Fruit fly (Drosophila melanogaster): ENCODE measurements around the gene Acbp3.

The Acbp3 gene

dm6 chr3L:7153634-7154033 is 23.0 kb downstream of the Acbp3 start (continued):
- TF ChIP-seq CG14710 (tag; optimal IDR thresholded peaks at IDR 0.05), result peak; percentile 1
- no peak for TF ChIP-seq ac (GFP tag; optimal IDR thresholded peaks at IDR 0.05)
- no peak for TF ChIP-seq CG9932 (GFP tag; IDR thresholded peaks at IDR 0.05)
- TF ChIP-seq CG13775 (GFP tag; optimal IDR thresholded peaks at IDR 0.05), result no peak
- TF ChIP-seq CG7963 (GFP tag; IDR thresholded peaks at IDR 0.05; ENCODE audit: partially characterized antibody), result no peak
- TF ChIP-seq CG3163 (GFP tag; optimal IDR thresholded peaks at IDR 0.05), result no peak
- TF ChIP-seq Hr78 (GFP tag; optimal IDR thresholded peaks at IDR 0.05), result no peak
- peak; percentile 24 for TF ChIP-seq grau (tag; optimal IDR thresholded peaks at IDR 0.05)
- no peak for TF ChIP-seq sr (GFP tag; IDR thresholded peaks at IDR 0.05)
- no peak for TF ChIP-seq Ets97D (GFP tag; optimal IDR thresholded peaks at IDR 0.05)
- no peak for TF ChIP-seq pnt (GFP tag; optimal IDR thresholded peaks at IDR 0.05)
- no peak for TF ChIP-seq CG17328 (GFP tag; IDR thresholded peaks at IDR 0.05)
- peak; percentile 44 for TF ChIP-seq nom (GFP tag; optimal IDR thresholded peaks at IDR 0.05)
- TF ChIP-seq CG18262 (tag; optimal IDR thresholded peaks at IDR 0.05), result peak; percentile 22
- TF ChIP-seq CG1603 (tag; optimal IDR thresholded peaks at IDR 0.05), result peak; percentile 8

dm6 chr3L:7154249-7154648 is 23.6 kb downstream of the Acbp3 start:
- TF ChIP-seq CG32772 (GFP tag; IDR thresholded peaks at IDR 0.05), result no peak
- no peak for TF ChIP-seq CG12219 (GFP tag; optimal IDR thresholded peaks at IDR 0.05)
- TF ChIP-seq CG15479 (GFP tag; optimal IDR thresholded peaks at IDR 0.05), result peak; percentile 69
- no peak for TF ChIP-seq Mad (GFP tag; optimal IDR thresholded peaks at IDR 0.05)
- TF ChIP-seq CG10543 (GFP tag; optimal IDR thresholded peaks at IDR 0.05), result no peak
- peak; percentile 42 for TF ChIP-seq Med (GFP tag)

- TF ChIP-seq CG6654 (GFP tag; optimal IDR thresholded peaks at IDR 0.05) (peak; percentile 7), D19B (GFP tag; optimal IDR thresholded peaks at IDR 0.05) (no peak), Camta (GFP tag; optimal IDR thresholded peaks at IDR 0.05) (no peak), Hr51 (GFP tag; optimal IDR thresholded peaks at IDR 0.05) (peak in 1 of 2 experiments; percentile 48), D19A (tag; optimal IDR thresholded peaks at IDR 0.05) (peak; percentile 25), stwl (tag; optimal IDR thresholded peaks at IDR 0.05) (no peak), Lim3 (GFP tag; IDR thresholded peaks at IDR 0.05) (no peak), NC2α (GFP tag; optimal IDR thresholded peaks at IDR 0.05) (no peak), NfI (GFP tag; optimal IDR thresholded peaks at IDR 0.05) (no peak), Elba2 (GFP tag; optimal IDR thresholded peaks at IDR 0.05) (no peak), phol (tag; optimal IDR thresholded peaks at IDR 0.05) (peak; percentile 43), CG12659 (GFP tag; optimal IDR thresholded peaks at IDR 0.05) (peak; percentile 5), eve (GFP tag; optimal IDR thresholded peaks at IDR 0.05) (peak in 1 of 2 experiments; percentile 59), CG1832 (GFP tag; optimal IDR thresholded peaks at IDR 0.05) (no peak), CG4360 (GFP tag; IDR thresholded peaks at IDR 0.05) (no peak), slou (GFP tag; optimal IDR thresholded peaks at IDR 0.05) (no peak), CG7839 (tag; optimal IDR thresholded peaks at IDR 0.05) (peak; percentile 47), Hr39 (optimal IDR thresholded peaks at IDR 0.05) (no peak), CG15601 (tag; optimal IDR thresholded peaks at IDR 0.05) (no peak), unpg (GFP tag; optimal IDR thresholded peaks at IDR 0.05) (peak; percentile 2), jigr1 (GFP tag; IDR thresholded peaks at IDR 0.05) (no peak), ken (GFP tag; IDR thresholded peaks at IDR 0.05) (no peak), Ravus (GFP tag; IDR thresholded peaks at IDR 0.05) (no peak), Hr3 (GFP tag; optimal IDR thresholded peaks at IDR 0.05) (no peak), wor (GFP tag; IDR thresholded peaks at IDR 0.05) (no peak), sisA (GFP tag; IDR thresholded peaks at IDR 0.05) (0 out of 2 replicates have a peak, but pooled peaks have one; percentile 4), pan (optimal IDR thresholded peaks at IDR 0.05) (no peak), pan (GFP tag; optimal IDR thresholded peaks at IDR 0.05 in 1 of 2, IDR thresholded peaks at IDR 0.05 in 1 of 2) (no peak), toy (GFP tag; IDR thresholded peaks at IDR 0.05) (no peak)
Observed at dm6 chr3L:7155522-7155978, 24.9 kb downstream of the Acbp3 start.

All from whole organism, embryonic.